Worm (Caenorhabditis elegans) whole organism, young adult: ENCODE results near the gene sid-1.

Experiments
- K12H6.12 ChIP-seq: fragments of 200-800 bp; sonication (Bioruptor generic); optimal IDR thresholded peaks from 2 replicates; lab custom pipeline; 2018; ENCODE audit warnings: mild to moderate bottlenecking, missing genetic modification characterization, missing compliant biosample characterization
- T07F8.4 ChIP-seq: sonication (generic microtip); optimal IDR thresholded peaks from 2 replicates; lab custom pipeline; 2016; ENCODE audit warnings: mild to moderate bottlenecking, missing genetic modification characterization, moderate library complexity, missing compliant biosample characterization
- egl-18 ChIP-seq: fragments of 200-800 bp; sonication (Bioruptor generic); IDR thresholded peaks from 2 replicates; pipeline ENCODE4 v1.3.6; 2022; ENCODE audit warnings: missing genetic modification reagents, missing genetic modification characterization, missing compliant biosample characterization
- egl-44 ChIP-seq: fragments of 200-800 bp; sonication (Bioruptor generic); IDR thresholded peaks from 2 replicates; pipeline ENCODE4 v1.3.6; 2022; ENCODE audit warnings: missing genetic modification reagents, missing genetic modification characterization, missing compliant biosample characterization
- nfya-2 ChIP-seq: fragments of 200-800 bp; sonication (Bioruptor generic); IDR thresholded peaks from 2 replicates; pipeline ENCODE4 v1.3.6; 2022; ENCODE audit warnings: missing genetic modification reagents, missing genetic modification characterization, missing compliant biosample characterization
- pha-4 ChIP-seq: fragments of 150-350 bp; sonication (generic microtip); optimal IDR thresholded peaks from 2 replicates; lab custom pipeline; 2014; ENCODE audit warnings: missing biosample characterization, missing genetic modification reagents, missing genetic modification characterization
- unc-62 ChIP-seq: fragments of 150-350 bp; optimal IDR thresholded peaks from 2 replicates; lab custom pipeline; 2014; ENCODE audit warnings: missing biosample characterization, missing genetic modification reagents, missing genetic modification characterization

ce11 chrV:5097035-5097434 lies 22.7 kb upstream of the sid-1 start, which contains the start of gene C04F5.2:
- TF ChIP-seq K12H6.12 (tag; lab: Kevin White, UChicago) (no peak), unc-62 (no peak), T07F8.4 (no peak), egl-18 (GFP tag; lab: Robert Waterston, UW) (no peak), nfya-2 (GFP tag; lab: Robert Waterston, UW) (no peak), egl-44 (GFP tag; lab: Robert Waterston, UW) (no peak), pha-4 (no peak)
